Worm (Caenorhabditis elegans): ENCODE results near the gene C01G10.6.

- TF ChIP-seq unc-39 (tag; optimal IDR thresholded peaks at IDR 0.05) (no peak), ztf-11 (tag; optimal IDR thresholded peaks at IDR 0.05) (no peak), nhr-237 (tag; optimal IDR thresholded peaks at IDR 0.05) (no peak), nhr-76 (tag; optimal IDR thresholded peaks at IDR 0.05) (no peak), zag-1 (tag; optimal IDR thresholded peaks at IDR 0.05) (no peak), ama-1 (optimal IDR thresholded peaks at IDR 0.05) (no peak)
These were observed 49.3 kb downstream of the C01G10.6 start, which contains the start of gene aipl-1 for ce11 chrV:15136772-15137171.
